In genomic region chrII:8973516-8974043, ce11 we compare ENCODE assay signal across 8 worm cellular contexts.
TF ChIP-seq lines count a peak whose summit lies in the region.

tomm-40 (minus strand) TSS chrII:8973566.

TF ChIP-seq in whole organism, L1 larva, 84 proteins besides CTCF, POLR2A, EP300 and RAD21 (continues in another document):
- TF ChIP-seq snu-23 (GFP tag; optimal IDR thresholded peaks at IDR 0.05; lab: Kevin White, UChicago) = no peak
- peak; percentile 40 for TF ChIP-seq mep-1 (tag; optimal IDR thresholded peaks at IDR 0.05; lab: Kevin White, UChicago)
- TF ChIP-seq blmp-1 (tag; optimal IDR thresholded peaks at IDR 0.05; lab: Kevin White, UChicago) = peak; percentile 12
- TF ChIP-seq unc-98 (GFP tag; IDR thresholded peaks at IDR 0.05; lab: Robert Waterston, UW) = no peak
- TF ChIP-seq lsy-2 (tag; optimal IDR thresholded peaks at IDR 0.05; lab: Kevin White, UChicago) = peak; percentile 34 to 51
- TF ChIP-seq swsn-7 (tag; optimal IDR thresholded peaks at IDR 0.05; lab: Kevin White, UChicago) = peak; percentile 13
- peak; percentile 31 for TF ChIP-seq nhr-71 (tag; optimal IDR thresholded peaks at IDR 0.05; lab: Kevin White, UChicago)
- peak; percentile 27 to 59 (median 48) for TF ChIP-seq dpl-1 (GFP tag; optimal IDR thresholded peaks at IDR 0.05; lab: Kevin White, UChicago)
- peak; percentile 49 to 51 for TF ChIP-seq efl-1 (optimal IDR thresholded peaks at IDR 0.05; lab: Kevin White, UChicago)
- peak; percentile 55 to 93 for TF ChIP-seq efl-1 (GFP tag; optimal IDR thresholded peaks at IDR 0.05 in 1 of 2; lab: Kevin White, UChicago)
- peak; percentile 3 for TF ChIP-seq nhr-20 (tag; optimal IDR thresholded peaks at IDR 0.05; lab: Kevin White, UChicago)

TF ChIP-seq in whole organism, L2 larva, 48 proteins besides CTCF, POLR2A, EP300 and RAD21:
- TF ChIP-seq snpc-4 (tag; optimal IDR thresholded peaks at IDR 0.05; lab: Kevin White, UChicago) (no peak), unc-55 (GFP tag; optimal IDR thresholded peaks at IDR 0.05; lab: Kevin White, UChicago) (peak; percentile 37), ztf-11 (tag; optimal IDR thresholded peaks at IDR 0.05; lab: Kevin White, UChicago) (no peak), nhr-6 (tag; optimal IDR thresholded peaks at IDR 0.05; lab: Kevin White, UChicago) (no peak), C34F6.9 (tag; optimal IDR thresholded peaks at IDR 0.05; lab: Kevin White, UChicago) (peak; percentile 39)

TF ChIP-seq in whole organism, L3 larva, 47 proteins besides CTCF, POLR2A, EP300 and RAD21:
- TF ChIP-seq mml-1 (tag; optimal IDR thresholded peaks at IDR 0.05; lab: Kevin White, UChicago) (no peak), ceh-28 (tag; optimal IDR thresholded peaks at IDR 0.05; lab: Kevin White, UChicago) (no peak), hmg-11 (tag; optimal IDR thresholded peaks at IDR 0.05; lab: Kevin White, UChicago) (peak; percentile 27), pha-4 (tag; optimal IDR thresholded peaks at IDR 0.05; lab: Kevin White, UChicago) (peak; percentile 4), daf-12 (tag; optimal IDR thresholded peaks at IDR 0.05; lab: Kevin White, UChicago) (no peak), ceh-9 (tag; optimal IDR thresholded peaks at IDR 0.05; lab: Kevin White, UChicago) (no peak)

TF ChIP-seq in whole organism, L4 larva, 104 proteins besides CTCF, POLR2A, EP300 and RAD21:
- no peak for TF ChIP-seq lin-13 (GFP tag; optimal IDR thresholded peaks at IDR 0.05; lab: Kevin White, UChicago)
- TF ChIP-seq ztf-7 (tag; optimal IDR thresholded peaks at IDR 0.05; lab: Kevin White, UChicago) = no peak
- no peak for TF ChIP-seq F49E8.2 (tag; optimal IDR thresholded peaks at IDR 0.05; lab: Kevin White, UChicago; ENCODE audit: borderline replicate concordance)
- TF ChIP-seq snpc-1.2 (GFP tag; IDR thresholded peaks at IDR 0.05; lab: Robert Waterston, UW) = no peak
- TF ChIP-seq T20F7.1 (GFP tag; optimal IDR thresholded peaks at IDR 0.05; lab: Kevin White, UChicago) = peak; percentile 94
- TF ChIP-seq nhr-42 (GFP tag; IDR thresholded peaks at IDR 0.05; lab: Robert Waterston, UW) = no peak
- no peak for TF ChIP-seq ceh-44 (GFP tag; IDR thresholded peaks at IDR 0.05; lab: Robert Waterston, UW)
- TF ChIP-seq pqm-1 (tag; optimal IDR thresholded peaks at IDR 0.05; lab: Kevin White, UChicago) = no peak
- TF ChIP-seq daf-19 (GFP tag; conservative IDR thresholded peaks at IDR 0.05; lab: Robert Waterston, UW) = no peak
- TF ChIP-seq saeg-2 (GFP tag; IDR thresholded peaks at IDR 0.05; lab: Robert Waterston, UW) = no peak
- no peak for TF ChIP-seq Y48G9A.11 (GFP tag; IDR thresholded peaks at IDR 0.05; lab: Robert Waterston, UW)
- peak; percentile 44 for TF ChIP-seq dpl-1 (GFP tag; optimal IDR thresholded peaks at IDR 0.05; lab: Kevin White, UChicago)
- TF ChIP-seq nhr-6 (tag; optimal IDR thresholded peaks at IDR 0.05; lab: Kevin White, UChicago) = no peak
TF ChIP-seq in whole organism, L4 larva: peak in this region for 2.

TF ChIP-seq in whole organism, early embryonic, 17 proteins besides CTCF, POLR2A, EP300 and RAD21:
- TF ChIP-seq scrt-1 (GFP tag; IDR thresholded peaks at IDR 0.05; lab: Robert Waterston, UW) (no peak), ceh-13 (GFP tag; optimal IDR thresholded peaks at IDR 0.05; lab: Kevin White, UChicago) (no peak), ets-7 (tag; optimal IDR thresholded peaks at IDR 0.05; lab: Kevin White, UChicago) (no peak), aly-1 (tag; optimal IDR thresholded peaks at IDR 0.05; lab: Kevin White, UChicago) (no peak), F13C5.2 (tag; optimal IDR thresholded peaks at IDR 0.05; lab: Kevin White, UChicago) (peak; percentile 47)

TF ChIP-seq in whole organism, late embryonic, 69 proteins besides CTCF, POLR2A, EP300 and RAD21:
- TF ChIP-seq F13H6.1 (tag; optimal IDR thresholded peaks at IDR 0.05; lab: Kevin White, UChicago) (no peak), elt-2 (tag; optimal IDR thresholded peaks at IDR 0.05; lab: Kevin White, UChicago) (peak; percentile 5)

TF ChIP-seq in whole organism, mixed stage, embryonic, 35 proteins besides CTCF, POLR2A, EP300 and RAD21:
- no peak for TF ChIP-seq unc-62 (GFP tag; optimal IDR thresholded peaks at IDR 0.05; lab: Kevin White, UChicago)
- peak; percentile 42 for TF ChIP-seq lsy-2 (tag; optimal IDR thresholded peaks at IDR 0.05; lab: Kevin White, UChicago)
- TF ChIP-seq ces-1 (GFP tag; optimal IDR thresholded peaks at IDR 0.05; lab: Kevin White, UChicago) = peak; percentile 20

TF ChIP-seq in whole organism, young adult, 124 proteins besides CTCF, POLR2A, EP300 and RAD21:
- TF ChIP-seq attf-3 (GFP tag; conservative IDR thresholded peaks at IDR 0.05; lab: Robert Waterston, UW) (peak; percentile 93), lsy-27 (tag; optimal IDR thresholded peaks at IDR 0.05; lab: Kevin White, UChicago; ENCODE audit: borderline replicate concordance, insufficient read depth) (no peak)
